Worm (Caenorhabditis elegans) whole organism, late embryonic: Measurements from ENCODE around the gene C47G2.4.

Experiments
- C08G9.2 ChIP-seq: sonication (generic microtip); optimal IDR thresholded peaks from 2 replicates; lab custom pipeline; 2016; ENCODE audit warnings: mild to moderate bottlenecking, missing genetic modification characterization, moderate library complexity, missing compliant biosample characterization
- K02D7.2 ChIP-seq: sonication (generic microtip); optimal IDR thresholded peaks from 2 replicates; lab custom pipeline; 2017; ENCODE audit warnings: mild to moderate bottlenecking, missing genetic modification characterization, missing compliant biosample characterization
- K09A11.1 ChIP-seq: sonication (generic microtip); optimal IDR thresholded peaks from 2 replicates; lab custom pipeline; 2017; ENCODE audit warnings: antibody characterized with exemption, mild to moderate bottlenecking, missing genetic modification characterization, missing compliant biosample characterization; ENCODE audit not compliant: insufficient read depth
- T23F11.4 ChIP-seq: fragments of 200-800 bp; sonication (Bioruptor generic); optimal IDR thresholded peaks from 2 replicates; lab custom pipeline; 2018; ENCODE audit warnings: mild to moderate bottlenecking, missing genetic modification characterization, missing compliant biosample characterization
- Y22D7AL.16 ChIP-seq: sonication (generic microtip); optimal IDR thresholded peaks from 2 replicates; lab custom pipeline; 2016; ENCODE audit warnings: missing genetic modification characterization, missing compliant biosample characterization
- ceh-14 ChIP-seq: sonication (generic microtip); optimal IDR thresholded peaks from 2 replicates; lab custom pipeline; 2016; ENCODE audit warnings: missing genotype, missing genetic modification characterization, missing compliant biosample characterization
- ceh-18 ChIP-seq: sonication (generic microtip); optimal IDR thresholded peaks from 2 replicates; lab custom pipeline; 2016; ENCODE audit warnings: missing genetic modification characterization, missing compliant biosample characterization
- ceh-2 ChIP-seq: sonication (generic microtip); optimal IDR thresholded peaks from 2 replicates; lab custom pipeline; 2016; ENCODE audit warnings: missing genotype, missing genetic modification characterization, missing compliant biosample characterization
- ceh-30 ChIP-seq: fragments of 150-350 bp; optimal IDR thresholded peaks from 2 replicates; lab custom pipeline; 2014; ENCODE audit warnings: missing biosample characterization, missing genetic modification characterization
- ceh-31 ChIP-seq: sonication (generic microtip); optimal IDR thresholded peaks from 2 replicates; lab custom pipeline; 2016; ENCODE audit warnings: missing genetic modification characterization, missing compliant biosample characterization
- ceh-45 ChIP-seq: fragments of 200-800 bp; sonication (Bioruptor generic); IDR thresholded peaks from 2 replicates; pipeline ENCODE4 v1.3.6; 2022; ENCODE audit warnings: missing genetic modification reagents, missing genetic modification characterization, missing compliant biosample characterization
- ceh-48 ChIP-seq: sonication (generic microtip); optimal IDR thresholded peaks from 2 replicates; lab custom pipeline; 2016; ENCODE audit warnings: missing genetic modification characterization, inconsistent platforms, missing compliant biosample characterization
- che-1 ChIP-seq: sonication (generic microtip); optimal IDR thresholded peaks from 2 replicates; lab custom pipeline; 2016; ENCODE audit warnings: mild to moderate bottlenecking, missing genetic modification characterization, missing compliant biosample characterization
- elt-2 ChIP-seq: sonication (generic microtip); optimal IDR thresholded peaks from 2 replicates; lab custom pipeline; 2016; ENCODE audit warnings: missing genetic modification reagents, missing genetic modification characterization, missing compliant biosample characterization
- ets-4 ChIP-seq: sonication (generic microtip); optimal IDR thresholded peaks from 2 replicates; lab custom pipeline; 2016; ENCODE audit warnings: missing genetic modification characterization, missing compliant biosample characterization
- eyg-1 ChIP-seq: sonication (generic microtip); optimal IDR thresholded peaks from 2 replicates; lab custom pipeline; 2016; ENCODE audit warnings: missing genotype, missing genetic modification characterization, missing compliant biosample characterization
- fkh-10 ChIP-seq: fragments of 150-350 bp; optimal IDR thresholded peaks from 2 replicates; lab custom pipeline; 2014; ENCODE audit warnings: missing biosample characterization, missing genetic modification reagents, missing genetic modification characterization
- fkh-6 ChIP-seq: sonication (generic microtip); optimal IDR thresholded peaks from 2 replicates; lab custom pipeline; 2016; ENCODE audit warnings: missing genetic modification characterization, missing compliant biosample characterization
- hlh-30 ChIP-seq: sonication (generic microtip); optimal IDR thresholded peaks from 2 replicates; lab custom pipeline; 2017; ENCODE audit warnings: antibody characterized with exemption, missing genetic modification characterization, missing compliant biosample characterization; ENCODE audit not compliant: insufficient read depth
- lim-6 ChIP-seq: sonication (generic microtip); optimal IDR thresholded peaks from 2 replicates; lab custom pipeline; 2016; ENCODE audit warnings: missing genetic modification characterization, missing compliant biosample characterization
- lin-11 ChIP-seq: fragments of 200-800 bp; sonication (Bioruptor generic); optimal IDR thresholded peaks from 2 replicates; lab custom pipeline; 2018; ENCODE audit warnings: mild to moderate bottlenecking, missing genetic modification characterization, missing compliant biosample characterization
- madf-2 ChIP-seq: sonication (generic microtip); optimal IDR thresholded peaks from 2 replicates; lab custom pipeline; 2017; ENCODE audit warnings: missing genetic modification characterization, missing compliant biosample characterization
- pag-3 ChIP-seq: sonication (generic microtip); optimal IDR thresholded peaks from 2 replicates; lab custom pipeline; 2016; ENCODE audit warnings: missing compliant biosample characterization, missing genetic modification characterization, borderline replicate concordance
- pat-9 ChIP-seq: fragments of 200-800 bp; sonication (Bioruptor generic); optimal IDR thresholded peaks from 2 replicates; lab custom pipeline; 2018; ENCODE audit warnings: mild to moderate bottlenecking, missing genetic modification characterization, moderate library complexity, missing compliant biosample characterization
- pax-1 ChIP-seq: fragments of 150-350 bp; optimal IDR thresholded peaks from 2 replicates; lab custom pipeline; 2014; ENCODE audit warnings: missing biosample characterization, missing genetic modification characterization
- pha-4 ChIP-seq: fragments of 150-350 bp; optimal IDR thresholded peaks from 2 replicates; lab custom pipeline; 2018; ENCODE audit warnings: missing biosample characterization, missing genetic modification reagents, missing genetic modification characterization
- pqm-1 ChIP-seq: sonication (generic microtip); optimal IDR thresholded peaks from 2 replicates; lab custom pipeline; 2016; ENCODE audit warnings: missing genetic modification characterization, missing compliant biosample characterization
- ref-2 ChIP-seq: sonication (generic microtip); optimal IDR thresholded peaks from 2 replicates; lab custom pipeline; 2016; ENCODE audit warnings: missing genetic modification characterization, missing compliant biosample characterization
- rnt-1 ChIP-seq: sonication (generic microtip); optimal IDR thresholded peaks from 2 replicates; lab custom pipeline; 2016; ENCODE audit warnings: missing genetic modification characterization, missing compliant biosample characterization
- sdc-2 ChIP-seq: sonication (generic microtip); optimal IDR thresholded peaks from 2 replicates; lab custom pipeline; 2016; ENCODE audit warnings: missing genotype, missing genetic modification characterization, missing compliant biosample characterization
- syd-9 ChIP-seq: sonication (generic microtip); optimal IDR thresholded peaks from 2 replicates; lab custom pipeline; 2016; ENCODE audit warnings: mild to moderate bottlenecking, missing genetic modification characterization, moderate library complexity, missing compliant biosample characterization
- tbx-2 ChIP-seq: sonication (generic microtip); optimal IDR thresholded peaks from 2 replicates; lab custom pipeline; 2016; ENCODE audit warnings: missing genetic modification characterization, missing compliant biosample characterization
- tbx-7 ChIP-seq: sonication (generic microtip); optimal IDR thresholded peaks from 2 replicates; lab custom pipeline; 2016; ENCODE audit warnings: missing genotype, missing genetic modification characterization, missing compliant biosample characterization
- unc-55 ChIP-seq: sonication (generic microtip); optimal IDR thresholded peaks from 2 replicates; lab custom pipeline; 2017; ENCODE audit warnings: missing biosample characterization, missing genetic modification reagents, missing genetic modification characterization
- ztf-16 ChIP-seq: sonication (generic microtip); optimal IDR thresholded peaks from 2 replicates; lab custom pipeline; 2017; ENCODE audit warnings: missing genetic modification characterization, missing compliant biosample characterization

The C47G2.4 gene

DNA sequence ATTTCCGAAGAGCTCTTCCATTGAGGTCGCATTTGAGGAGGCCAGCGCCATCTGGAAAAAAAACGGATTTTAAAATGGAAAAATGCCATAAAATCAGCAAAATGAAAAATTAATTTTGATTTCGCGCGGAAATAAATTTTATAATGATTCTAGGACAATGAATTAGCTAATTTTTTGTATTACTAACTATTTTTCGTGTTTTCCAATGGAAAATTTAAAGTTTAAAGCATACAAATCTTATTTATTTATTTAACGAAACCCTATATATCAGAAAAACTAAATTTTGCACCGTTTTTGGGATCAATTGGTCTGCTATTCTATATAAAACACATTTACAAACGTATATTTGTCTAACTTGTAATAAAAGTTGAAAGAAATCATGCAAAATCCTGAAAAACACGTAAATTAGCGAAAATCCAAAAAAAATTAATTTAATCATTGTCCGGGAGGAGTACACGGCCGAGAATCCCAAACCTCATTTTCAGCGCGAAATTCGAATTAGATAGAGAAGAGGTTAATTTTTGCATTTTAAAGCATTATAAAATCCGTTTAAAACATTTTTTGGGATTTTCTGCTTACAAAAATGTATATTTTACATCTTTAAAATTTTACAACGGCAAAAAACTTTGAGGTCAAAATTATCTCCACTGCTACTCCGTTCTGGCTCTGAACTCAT is 3.2 kb downstream of the C47G2.4 start, which contains the start of gene C47G2.3:
TSS of gene C47G2.3 (minus strand) at position 51 of the 676 bp plus-strand sequence.
- TF ChIP-seq C08G9.2 (peak; percentile 26), pag-3 (tag; lab: Kevin White, UChicago) (no peak), ceh-31 (tag; lab: Kevin White, UChicago) (peak; percentile 7), elt-2 (tag; lab: Kevin White, UChicago) (peak; percentile 9)

DNA sequence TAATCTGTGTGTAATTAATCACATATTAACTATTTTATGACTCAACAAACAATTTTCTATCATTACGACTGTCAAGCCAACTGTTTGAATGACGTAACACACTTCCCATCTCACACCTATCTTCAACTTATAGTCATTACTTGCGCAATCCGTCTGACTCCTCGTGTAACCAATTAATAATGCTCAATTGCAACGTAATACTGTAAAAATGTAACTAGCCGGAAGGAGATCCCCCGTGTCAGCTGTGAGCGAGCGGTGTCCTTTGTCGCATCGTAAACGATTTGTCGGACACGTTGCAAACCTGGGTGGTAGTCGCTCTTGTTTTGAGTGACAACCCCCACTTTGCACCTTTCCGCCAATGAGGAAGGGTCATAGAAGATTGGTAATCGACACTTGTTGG is 5.3 kb downstream of the C47G2.4 start:
- TF ChIP-seq elt-2 (tag; lab: Kevin White, UChicago) = peak; percentile 20
- peak; percentile 75 for TF ChIP-seq unc-55 (GFP tag; lab: Kevin White, UChicago)
- TF ChIP-seq tbx-2 (tag; lab: Kevin White, UChicago) = peak; percentile 59
- no peak for TF ChIP-seq Y22D7AL.16 (tag; lab: Kevin White, UChicago)

DNA sequence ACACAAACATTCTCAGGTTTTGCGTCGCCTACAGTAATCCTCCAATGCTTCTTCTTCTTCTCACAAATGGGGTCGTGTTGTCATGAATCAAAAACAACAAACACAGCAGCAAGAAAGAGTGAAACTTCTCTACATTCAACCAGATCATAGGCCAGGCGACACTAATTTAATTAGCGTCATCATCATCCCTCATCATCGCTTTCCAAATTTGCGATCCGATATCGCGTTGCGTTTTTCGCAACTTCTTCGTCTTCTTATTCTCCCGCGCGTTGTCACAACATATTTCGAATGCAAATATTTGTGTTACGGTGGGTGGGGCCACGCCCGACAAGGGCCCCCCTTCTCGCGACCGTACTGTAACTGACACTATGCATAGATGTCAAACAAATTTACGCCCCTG is 7.0 kb downstream of the C47G2.4 start:
- no peak for TF ChIP-seq madf-2

DNA sequence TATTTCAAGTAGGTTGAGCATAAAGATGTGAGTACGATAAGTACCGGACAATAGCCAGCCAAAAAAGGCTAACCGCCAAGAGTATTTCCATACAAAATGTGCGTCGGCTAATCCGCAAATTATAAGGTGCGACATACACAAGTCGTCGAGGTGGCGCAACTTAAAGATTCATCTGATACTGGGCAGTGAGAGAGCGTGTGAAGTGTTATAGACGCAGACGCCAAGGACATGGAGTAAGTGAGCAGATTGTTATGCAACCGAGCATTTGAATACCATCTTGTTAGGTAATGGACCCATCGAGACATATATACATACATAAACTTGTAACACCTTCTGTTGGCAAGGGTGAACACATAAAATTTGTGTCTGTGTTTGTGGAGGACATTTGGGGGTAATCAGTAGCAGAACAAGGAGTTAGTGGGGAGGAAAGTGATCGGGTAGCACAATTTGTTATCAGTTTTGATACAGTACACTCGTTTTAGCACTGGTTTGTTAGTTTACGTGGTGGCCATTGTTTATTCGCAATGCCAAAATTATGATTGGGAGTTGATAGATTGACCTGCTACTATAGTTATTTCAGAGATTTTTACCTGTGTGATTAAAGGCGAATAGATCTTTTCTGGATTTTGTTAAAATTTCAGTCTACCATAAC is 8.0 kb downstream of the C47G2.4 start:
- peak; percentile 59 for TF ChIP-seq tbx-2 (tag; lab: Kevin White, UChicago)
- TF ChIP-seq eyg-1 (tag; lab: Kevin White, UChicago) = no peak
- TF ChIP-seq lin-11 = no peak
- no peak for TF ChIP-seq K02D7.2 (tag; lab: Kevin White, UChicago)
- TF ChIP-seq elt-2 (tag; lab: Kevin White, UChicago) = peak; percentile 36

DNA sequence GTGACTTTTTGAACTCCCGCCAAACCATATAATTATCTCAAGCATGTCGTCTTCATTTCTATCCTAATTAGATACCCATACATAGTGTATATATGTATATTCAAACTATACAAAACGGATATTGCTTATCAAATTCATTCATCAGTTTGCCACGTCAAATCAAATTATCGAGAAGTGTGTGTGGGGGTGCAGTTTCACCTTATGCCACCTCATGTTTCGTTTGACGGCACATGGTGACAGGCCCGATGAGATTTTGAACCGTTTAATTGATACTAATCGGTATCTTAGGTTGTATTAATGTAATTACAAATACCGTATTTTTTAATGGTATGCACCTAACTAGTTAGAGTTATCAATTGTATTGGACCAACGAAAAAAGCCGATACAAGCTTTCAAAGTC is 8.7 kb downstream of the C47G2.4 start:
- TF ChIP-seq fkh-6 (tag; lab: Kevin White, UChicago) (no peak), pqm-1 (tag; lab: Kevin White, UChicago) (no peak), sdc-2 (tag; lab: Kevin White, UChicago) (no peak), pax-1 (tag; lab: Kevin White, UChicago) (no peak), K09A11.1 (tag; lab: Kevin White, UChicago) (no peak), ztf-16 (no peak), ref-2 (no peak), ceh-30 (tag; lab: Kevin White, UChicago) (no peak), ceh-45 (GFP tag; lab: Robert Waterston, UW) (no peak), pag-3 (tag; lab: Kevin White, UChicago) (no peak), lim-6 (tag; lab: Kevin White, UChicago) (no peak), che-1 (no peak), ceh-18 (tag; lab: Kevin White, UChicago) (no peak), hlh-30 (tag; lab: Kevin White, UChicago) (no peak), ceh-14 (tag; lab: Kevin White, UChicago) (no peak), T23F11.4 (GFP tag; lab: Kevin White, UChicago) (no peak), fkh-10 (GFP tag; lab: Kevin White, UChicago) (no peak), tbx-7 (tag; lab: Kevin White, UChicago) (no peak), lin-11 (no peak), ceh-2 (tag; lab: Kevin White, UChicago) (no peak)

DNA sequence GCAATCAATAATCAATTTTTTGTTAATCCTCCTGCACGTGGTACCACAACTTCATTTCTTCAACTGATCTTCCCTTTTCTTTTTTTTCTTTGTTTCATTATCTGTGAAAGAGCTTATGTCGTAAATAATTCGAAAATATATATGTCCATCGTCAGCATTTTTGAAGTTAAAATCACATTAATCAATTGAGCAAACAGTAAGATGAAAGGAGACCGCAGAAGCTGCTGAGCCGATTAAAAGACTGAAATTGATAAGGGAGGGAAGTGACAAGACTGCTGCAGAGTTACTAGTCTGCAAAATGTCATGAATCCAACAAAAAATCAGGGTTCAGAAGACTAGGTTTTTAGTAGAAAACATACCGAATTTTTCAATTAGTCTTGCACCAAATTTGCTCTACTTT is 9.6 kb downstream of the C47G2.4 start:
- TF ChIP-seq ets-4 (no peak), pha-4 (no peak), ref-2 (no peak), ceh-30 (tag; lab: Kevin White, UChicago) (no peak), rnt-1 (tag; lab: Kevin White, UChicago) (no peak), lin-11 (no peak), ceh-48 (no peak), K02D7.2 (tag; lab: Kevin White, UChicago) (no peak), syd-9 (tag; lab: Kevin White, UChicago) (no peak), pat-9 (no peak), fkh-6 (tag; lab: Kevin White, UChicago) (no peak)
- TF ChIP-seq, all 69 proteins: peak for 0
